Worm (Caenorhabditis elegans) whole organism, early embryonic: ENCODE results near the gene hog-1.

ENCODE experiments used
- B0310.2 ChIP-seq: sonication (generic microtip); optimal IDR thresholded peaks from 2 replicates; lab custom pipeline; 2016; ENCODE audit warnings: mild to moderate bottlenecking, missing genetic modification characterization, missing compliant biosample characterization
- aly-1 ChIP-seq: sonication (generic microtip); optimal IDR thresholded peaks from 2 replicates; lab custom pipeline; 2016; ENCODE audit warnings: missing genetic modification characterization, missing compliant biosample characterization
- ama-1 ChIP-seq: fragments of 150-350 bp; optimal IDR thresholded peaks from 2 replicates; lab custom pipeline; 2014
- ceh-13 ChIP-seq: fragments of 200-800 bp; sonication (Bioruptor generic); optimal IDR thresholded peaks from 2 replicates; lab custom pipeline; 2018; ENCODE audit warnings: mild to moderate bottlenecking, missing genetic modification characterization, missing compliant biosample characterization
- ets-7 ChIP-seq: sonication (generic microtip); optimal IDR thresholded peaks from 2 replicates; lab custom pipeline; 2016; ENCODE audit warnings: missing genotype, missing genetic modification characterization, missing compliant biosample characterization
- flt-1 ChIP-seq: fragments of 200-800 bp; sonication (Bioruptor generic); IDR thresholded peaks from 2 replicates; pipeline ENCODE4 v1.3.6; 2022; ENCODE audit warnings: missing genetic modification characterization, missing compliant biosample characterization
- hmbx-1 ChIP-seq: sonication (generic microtip); optimal IDR thresholded peaks from 2 replicates; lab custom pipeline; 2016; ENCODE audit warnings: mild to moderate bottlenecking, missing genetic modification characterization, missing compliant biosample characterization

- no peak for TF ChIP-seq ama-1 (lab: Kevin White, UChicago)
- no peak for TF ChIP-seq aly-1 (tag; lab: Kevin White, UChicago)
- 0 out of 2 replicates have a peak, but pooled peaks have one; percentile 34 for TF ChIP-seq flt-1 (GFP tag; lab: Robert Waterston, UW)
- TF ChIP-seq ets-7: no peak
- TF ChIP-seq B0310.2 (tag; lab: Kevin White, UChicago): no peak
- no peak for TF ChIP-seq hmbx-1 (tag; lab: Kevin White, UChicago)
- no peak for TF ChIP-seq ceh-13
These were observed 35.9 kb downstream of the hog-1 start for ce11 chrX:5818176-5818575.
